Worm (Caenorhabditis elegans) whole organism, L3 larva: Measurements from ENCODE around the gene apc-11.

Experiments
- R02D3.7 ChIP-seq: fragments of 150-350 bp; optimal IDR thresholded peaks from 2 replicates; lab custom pipeline; 2014; ENCODE audit warnings: missing biosample characterization, missing genetic modification characterization
- ZK546.5 ChIP-seq: sonication (generic microtip); optimal IDR thresholded peaks from 2 replicates; lab custom pipeline; 2017; ENCODE audit warnings: missing biosample characterization, missing genetic modification characterization
- aly-2 ChIP-seq: fragments of 150-350 bp; optimal IDR thresholded peaks from 2 replicates; lab custom pipeline; 2014; ENCODE audit warnings: missing biosample characterization, missing genetic modification characterization
- ama-1 ChIP-seq: fragments of 150-350 bp; optimal IDR thresholded peaks from 2 replicates; lab custom pipeline; 2018
- ceh-16 ChIP-seq: sonication (generic microtip); optimal IDR thresholded peaks from 2 replicates; lab custom pipeline; 2017; ENCODE audit warnings: missing biosample characterization, missing genetic modification characterization
- ceh-28 ChIP-seq: fragments of 150-350 bp; optimal IDR thresholded peaks from 2 replicates; lab custom pipeline; 2014; ENCODE audit warnings: missing biosample characterization, missing genetic modification reagents, missing genetic modification characterization
- ceh-9 ChIP-seq: sonication (generic microtip); optimal IDR thresholded peaks from 2 replicates; lab custom pipeline; 2018; ENCODE audit warnings: missing biosample characterization, missing genetic modification characterization
- daf-12 ChIP-seq: fragments of 150-350 bp; optimal IDR thresholded peaks from 2 replicates; lab custom pipeline; 2014; ENCODE audit warnings: missing biosample characterization, missing genetic modification reagents, missing genetic modification characterization
- egl-27 ChIP-seq: sonication (generic microtip); optimal IDR thresholded peaks from 4 replicates; lab custom pipeline; 2017; ENCODE audit warnings: missing biosample characterization, missing genetic modification reagents, missing genetic modification characterization
- egl-5 ChIP-seq: fragments of 150-350 bp; optimal IDR thresholded peaks from 2 replicates; lab custom pipeline; 2017; ENCODE audit warnings: missing biosample characterization, missing genetic modification reagents, missing genetic modification characterization, inconsistent platforms
- elt-1 ChIP-seq: fragments of 150-350 bp; optimal IDR thresholded peaks from 2 replicates; lab custom pipeline; 2014; ENCODE audit warnings: missing biosample characterization, missing genetic modification characterization
- elt-2 ChIP-seq: sonication (generic microtip); optimal IDR thresholded peaks from 2 replicates; lab custom pipeline; 2016; ENCODE audit warnings: missing genetic modification reagents, mild to moderate bottlenecking, missing genetic modification characterization, missing compliant biosample characterization
- elt-3 ChIP-seq, 3 experiments: fragments of 150-350 bp in 1 of 3; sonication (generic microtip) in 2 of 3; optimal IDR thresholded peaks; 2 replicates in 2 of 3; 4 replicates in 1 of 3; lab custom pipeline; 2014 to 2017; ENCODE audit warnings: missing biosample characterization in 3 of 3, missing genetic modification characterization in 3 of 3
- eor-1 ChIP-seq, 2 experiments: fragments of 150-350 bp; optimal IDR thresholded peaks; 2 replicates each; lab custom pipeline; 2014 to 2018; ENCODE audit warnings: missing biosample characterization in 2 of 2, missing genetic modification characterization in 2 of 2
- fkh-10 ChIP-seq: sonication (generic microtip); optimal IDR thresholded peaks from 2 replicates; lab custom pipeline; 2017; ENCODE audit warnings: missing biosample characterization, missing genetic modification reagents, missing genetic modification characterization
- fkh-2 ChIP-seq: fragments of 150-350 bp; optimal IDR thresholded peaks from 2 replicates; lab custom pipeline; 2014; ENCODE audit warnings: missing biosample characterization, missing genetic modification reagents, missing genetic modification characterization
- fos-1 ChIP-seq: fragments of 150-350 bp; optimal IDR thresholded peaks from 2 replicates; lab custom pipeline; 2014; ENCODE audit warnings: missing biosample characterization, missing genetic modification characterization
- hmg-11 ChIP-seq: sonication (generic microtip); optimal IDR thresholded peaks from 2 replicates; lab custom pipeline; 2016; ENCODE audit warnings: missing genetic modification characterization, missing compliant biosample characterization
- jun-1 ChIP-seq: fragments of 150-350 bp; optimal IDR thresholded peaks from 2 replicates; lab custom pipeline; 2014; ENCODE audit warnings: missing biosample characterization, missing genetic modification reagents, missing genetic modification characterization
- lin-15B ChIP-seq: fragments of 150-350 bp; optimal IDR thresholded peaks from 2 replicates; lab custom pipeline; 2014; ENCODE audit warnings: missing biosample characterization, missing genetic modification characterization
- lin-39 ChIP-seq: fragments of 150-350 bp; optimal IDR thresholded peaks from 2 replicates; lab custom pipeline; 2018; ENCODE audit warnings: missing biosample characterization, missing genetic modification reagents, missing genetic modification characterization
- lsy-12 ChIP-seq: sonication (generic microtip); optimal IDR thresholded peaks from 2 replicates; lab custom pipeline; 2016; ENCODE audit warnings: mild to moderate bottlenecking, missing genetic modification characterization, missing compliant biosample characterization
- mdl-1 ChIP-seq: fragments of 150-350 bp; optimal IDR thresholded peaks from 2 replicates; lab custom pipeline; 2014; ENCODE audit warnings: missing biosample characterization, missing genetic modification characterization
- mml-1 ChIP-seq: fragments of 150-350 bp; sonication (generic microtip); optimal IDR thresholded peaks from 3 replicates; lab custom pipeline; 2014; ENCODE audit warnings: missing biosample characterization, missing genetic modification characterization
- nfya-1 ChIP-seq: sonication (generic microtip); optimal IDR thresholded peaks from 2 replicates; lab custom pipeline; 2017; ENCODE audit warnings: missing genetic modification characterization, mild to moderate bottlenecking, missing compliant biosample characterization, antibody characterized with exemption, moderate library complexity; ENCODE audit not compliant: insufficient read depth
- nhr-11 ChIP-seq: fragments of 150-350 bp; optimal IDR thresholded peaks from 2 replicates; lab custom pipeline; 2014; ENCODE audit warnings: missing biosample characterization, missing genetic modification characterization
- nhr-12 ChIP-seq: fragments of 150-350 bp; optimal IDR thresholded peaks from 2 replicates; lab custom pipeline; 2014; ENCODE audit warnings: missing biosample characterization, missing genetic modification characterization
- nhr-23 ChIP-seq: fragments of 150-350 bp; optimal IDR thresholded peaks from 2 replicates; lab custom pipeline; 2014; ENCODE audit warnings: missing biosample characterization, missing genetic modification reagents, missing genetic modification characterization
- nhr-237 ChIP-seq: fragments of 150-350 bp; optimal IDR thresholded peaks from 2 replicates; lab custom pipeline; 2014; ENCODE audit warnings: missing biosample characterization, missing genetic modification characterization
- nhr-25 ChIP-seq: sonication (generic microtip); optimal IDR thresholded peaks from 2 replicates; lab custom pipeline; 2017; ENCODE audit warnings: missing biosample characterization, missing genetic modification characterization
- nhr-28 ChIP-seq: fragments of 150-350 bp; optimal IDR thresholded peaks from 2 replicates; lab custom pipeline; 2014; ENCODE audit warnings: missing biosample characterization, missing genetic modification characterization
- nhr-43 ChIP-seq: sonication (generic microtip); optimal IDR thresholded peaks from 2 replicates; lab custom pipeline; 2016; ENCODE audit warnings: mild to moderate bottlenecking, missing genetic modification characterization, missing compliant biosample characterization; ENCODE audit not compliant: poor library complexity, severe bottlenecking
- nhr-67 ChIP-seq: fragments of 150-350 bp; optimal IDR thresholded peaks from 2 replicates; lab custom pipeline; 2014; ENCODE audit warnings: missing biosample characterization, missing genetic modification characterization
- nhr-77 ChIP-seq: fragments of 150-350 bp; optimal IDR thresholded peaks from 2 replicates; lab custom pipeline; 2014; ENCODE audit warnings: missing biosample characterization, missing genetic modification characterization
- pha-4 ChIP-seq: fragments of 150-350 bp; optimal IDR thresholded peaks from 2 replicates; lab custom pipeline; 2014; ENCODE audit warnings: missing biosample characterization, missing genetic modification reagents, missing genetic modification characterization
- pqm-1 ChIP-seq: fragments of 150-350 bp; optimal IDR thresholded peaks from 2 replicates; lab custom pipeline; 2017; ENCODE audit warnings: missing biosample characterization, missing genetic modification characterization, inconsistent platforms
- sea-2 ChIP-seq: fragments of 150-350 bp; sonication (generic microtip); optimal IDR thresholded peaks from 4 replicates; lab custom pipeline; 2014; ENCODE audit warnings: missing biosample characterization, missing genetic modification reagents, missing genetic modification characterization
- skn-1 ChIP-seq: fragments of 150-350 bp; optimal IDR thresholded peaks from 2 replicates; lab custom pipeline; 2014; ENCODE audit warnings: missing biosample characterization, missing genetic modification characterization
- snpc-4 ChIP-seq: fragments of 150-350 bp; optimal IDR thresholded peaks from 2 replicates; lab custom pipeline; 2014; ENCODE audit warnings: missing biosample characterization, missing genetic modification characterization
- tbx-2 ChIP-seq: sonication (generic microtip); optimal IDR thresholded peaks from 2 replicates; lab custom pipeline; 2016; ENCODE audit warnings: mild to moderate bottlenecking, missing genetic modification characterization, missing compliant biosample characterization
- unc-39 ChIP-seq: sonication (generic microtip); optimal IDR thresholded peaks from 4 replicates; lab custom pipeline; 2017; ENCODE audit warnings: missing biosample characterization, missing genetic modification characterization
- unc-62 ChIP-seq: fragments of 150-350 bp; sonication (generic microtip); optimal IDR thresholded peaks from 4 replicates; lab custom pipeline; 2014; ENCODE audit warnings: missing biosample characterization, missing genetic modification reagents, missing genetic modification characterization
- zag-1 ChIP-seq: fragments of 150-350 bp; optimal IDR thresholded peaks from 2 replicates; lab custom pipeline; 2014; ENCODE audit warnings: missing biosample characterization, missing genetic modification characterization
- ztf-11 ChIP-seq: fragments of 150-350 bp; optimal IDR thresholded peaks from 2 replicates; lab custom pipeline; 2014; ENCODE audit warnings: missing biosample characterization, missing genetic modification characterization
- ztf-4 ChIP-seq: fragments of 150-350 bp; optimal IDR thresholded peaks from 2 replicates; lab custom pipeline; 2014; ENCODE audit warnings: missing biosample characterization, missing genetic modification characterization

The apc-11 gene

ce11 chrIII:4555345-4555744 is 38.9 kb downstream of the apc-11 start:
- TF ChIP-seq hmg-11 (peak; percentile 12), daf-12 (tag; lab: Kevin White, UChicago) (no peak), nfya-1 (peak; percentile 50), lin-39 (tag; lab: Kevin White, UChicago) (peak; percentile 16)

DNA sequence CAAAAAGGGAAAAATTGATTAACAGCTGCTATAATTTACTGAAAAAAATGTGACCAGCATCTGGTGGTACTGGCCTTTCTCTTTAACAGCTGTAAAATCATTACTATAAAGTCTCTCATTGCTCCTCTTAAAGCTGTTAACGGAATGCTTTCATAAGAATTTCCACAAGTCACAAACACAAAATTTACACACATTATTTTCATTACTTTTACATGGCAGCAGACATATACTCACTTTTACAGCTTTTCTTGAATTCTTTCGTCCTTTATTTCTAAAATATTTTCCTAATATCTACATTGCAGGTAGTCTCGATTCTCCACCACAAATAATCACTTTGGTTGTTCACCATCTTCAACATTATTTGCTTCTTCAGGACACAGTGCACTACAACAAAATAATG is 40.9 kb downstream of the apc-11 start, which contains the start of gene imph-1:
imph-1 (plus strand) TSS at position 301 of the 400 bp plus-strand sequence.
- no peak for TF ChIP-seq egl-5 (tag; lab: Kevin White, UChicago)
- no peak for TF ChIP-seq tbx-2 (tag; lab: Kevin White, UChicago)
- TF ChIP-seq pha-4 (tag; lab: Kevin White, UChicago) = no peak
- no peak for TF ChIP-seq nfya-1
- no peak for TF ChIP-seq nhr-23 (tag; lab: Kevin White, UChicago)
- no peak for TF ChIP-seq elt-1 (tag; lab: Kevin White, UChicago)
- no peak for TF ChIP-seq nhr-25 (tag; lab: Kevin White, UChicago)
- TF ChIP-seq daf-12 (tag; lab: Kevin White, UChicago) = no peak
- TF ChIP-seq nhr-43 (tag; lab: Kevin White, UChicago) = no peak
- TF ChIP-seq mml-1 (tag; lab: Kevin White, UChicago) = no peak
- no peak for TF ChIP-seq ama-1
- no peak for TF ChIP-seq ceh-16 (tag; lab: Kevin White, UChicago)
- TF ChIP-seq nhr-12 = no peak
- TF ChIP-seq aly-2 (tag; lab: Kevin White, UChicago) = no peak
- no peak for TF ChIP-seq fos-1 (tag; lab: Kevin White, UChicago)
- no peak for TF ChIP-seq nhr-237 (tag; lab: Kevin White, UChicago)
- TF ChIP-seq mdl-1 (tag; lab: Kevin White, UChicago) = no peak
- no peak for TF ChIP-seq ztf-4 (tag; lab: Kevin White, UChicago)
- no peak for TF ChIP-seq nhr-11 (tag; lab: Kevin White, UChicago)
- TF ChIP-seq, all 47 proteins: peak for 0

ce11 chrIII:4552872-4553271 is 41.4 kb downstream of the apc-11 start:
- TF ChIP-seq elt-2 (tag; lab: Kevin White, UChicago) = peak; percentile 56
- TF ChIP-seq nhr-12 = no peak

ce11 chrIII:4551963-4552362 is 42.3 kb downstream of the apc-11 start:
- TF ChIP-seq nhr-43 (tag; lab: Kevin White, UChicago) = peak; percentile 11
- peak; percentile 72 for TF ChIP-seq lin-15B (tag; lab: Kevin White, UChicago)
- TF ChIP-seq ceh-16 (tag; lab: Kevin White, UChicago) = no peak
- TF ChIP-seq nhr-77 (tag; lab: Kevin White, UChicago) = no peak
- peak; percentile 27 for TF ChIP-seq egl-5 (tag; lab: Kevin White, UChicago)
- peak; percentile 44 for TF ChIP-seq jun-1 (tag; lab: Kevin White, UChicago)
- peak; percentile 94 for TF ChIP-seq pha-4 (tag; lab: Kevin White, UChicago)
- no peak for TF ChIP-seq ceh-9 (tag; lab: Kevin White, UChicago)
- peak; percentile 87 for TF ChIP-seq lin-39 (tag; lab: Kevin White, UChicago)
- peak; percentile 79 for TF ChIP-seq nhr-25 (tag; lab: Kevin White, UChicago)
- TF ChIP-seq elt-3 (tag; optimal IDR thresholded peaks at IDR 0.05; lab: Kevin White, UChicago) = no peak
- no peak for TF ChIP-seq nhr-67 (tag; lab: Kevin White, UChicago)
- peak; percentile 81 for TF ChIP-seq pqm-1 (tag; lab: Kevin White, UChicago)
- TF ChIP-seq aly-2 (tag; lab: Kevin White, UChicago) = no peak
- no peak for TF ChIP-seq fkh-10
- TF ChIP-seq ZK546.5 (tag; lab: Kevin White, UChicago) = no peak
- peak; percentile 61 for TF ChIP-seq nhr-23 (tag; lab: Kevin White, UChicago)
- TF ChIP-seq nhr-12 = no peak
- TF ChIP-seq R02D3.7 (tag; lab: Kevin White, UChicago) = peak; percentile 52
- no peak for TF ChIP-seq eor-1 (tag; optimal IDR thresholded peaks at IDR 0.05; lab: Kevin White, UChicago)
- no peak for TF ChIP-seq skn-1 (tag; lab: Kevin White, UChicago)
- TF ChIP-seq zag-1 (tag; lab: Kevin White, UChicago) = no peak
- no peak for TF ChIP-seq ztf-4 (tag; lab: Kevin White, UChicago)
- TF ChIP-seq fkh-2 (tag; lab: Kevin White, UChicago) = peak; percentile 19
- peak; percentile 48 for TF ChIP-seq lsy-12 (tag; lab: Kevin White, UChicago)
- no peak for TF ChIP-seq daf-12 (tag; lab: Kevin White, UChicago)
- peak; percentile 81 for TF ChIP-seq nfya-1
- TF ChIP-seq ceh-28 = peak; percentile 50
- no peak for TF ChIP-seq unc-62 (GFP tag; lab: Kevin White, UChicago)
- TF ChIP-seq egl-27 = no peak
- TF ChIP-seq sea-2 (GFP tag; lab: Kevin White, UChicago) = no peak
- no peak for TF ChIP-seq nhr-237 (tag; lab: Kevin White, UChicago)
- no peak for TF ChIP-seq ztf-11 (tag; lab: Kevin White, UChicago)
- no peak for TF ChIP-seq nhr-28 (tag; lab: Kevin White, UChicago)
- peak; percentile 38 for TF ChIP-seq snpc-4 (tag; lab: Kevin White, UChicago)
- TF ChIP-seq ama-1 = peak; percentile 19
- no peak for TF ChIP-seq unc-39 (tag; lab: Kevin White, UChicago)
- TF ChIP-seq elt-2 (tag; lab: Kevin White, UChicago) = peak; percentile 80
- peak; percentile 91 for TF ChIP-seq hmg-11
- peak; percentile 16 for TF ChIP-seq mdl-1 (tag; lab: Kevin White, UChicago)
